Worm (Caenorhabditis elegans): ENCODE data around the gene F42C5.6.

DNA sequence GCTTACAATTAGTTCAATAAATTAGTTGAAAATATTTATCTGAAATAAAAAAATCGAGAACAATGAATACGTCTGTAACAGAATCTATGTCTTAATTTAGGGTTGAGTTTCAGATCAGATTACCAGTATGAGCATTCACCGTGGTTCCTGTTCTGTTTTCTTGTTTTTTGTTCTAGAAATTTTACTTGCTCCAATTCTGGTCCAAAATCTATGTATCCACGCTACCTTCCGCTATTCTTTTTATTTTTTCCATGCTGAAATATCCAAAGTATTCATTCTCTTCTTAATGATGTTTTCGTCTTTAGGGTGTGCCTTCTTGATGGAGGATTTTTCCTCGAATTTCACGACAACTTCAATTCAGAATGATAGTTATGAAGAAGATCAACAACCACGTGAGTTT, 3.5 kb downstream of the F42C5.6 start, which contains the start of gene npr-27:
- TF ChIP-seq unc-39 (tag; optimal IDR thresholded peaks at IDR 0.05) (no peak), flh-1 (GFP tag; optimal IDR thresholded peaks at IDR 0.05) (no peak), pha-4 (tag; optimal IDR thresholded peaks at IDR 0.05) (no peak), nhr-28 (tag; optimal IDR thresholded peaks at IDR 0.05) (no peak), ces-1 (GFP tag; optimal IDR thresholded peaks at IDR 0.05) (no peak), lin-13 (tag; optimal IDR thresholded peaks at IDR 0.05) (no peak), snpc-4 (tag; optimal IDR thresholded peaks at IDR 0.05) (no peak)

All from whole organism, mixed stage, embryonic.